Fruit fly (Drosophila melanogaster) whole organism, pupa: ENCODE data around the gene CG43345.

Experiments used
- CG10348 ChIP-seq: fragments of 200-800 bp; sonication (Bioruptor generic); IDR thresholded peaks from 2 replicates; pipeline ENCODE4 v1.3.6; 2022; ENCODE audit warnings: missing biosample characterization, missing genetic modification characterization
- CG12605 ChIP-seq: fragments of 200-800 bp; sonication (Bioruptor generic); IDR thresholded peaks from 2 replicates; pipeline ENCODE4 v1.3.6; 2022; ENCODE audit warnings: missing biosample characterization, missing genetic modification characterization
- CG13204 ChIP-seq: fragments of 200-800 bp; sonication (Bioruptor generic); optimal IDR thresholded peaks from 2 replicates; lab custom pipeline; 2018; ENCODE audit warnings: missing biosample characterization, mild to moderate bottlenecking, missing genetic modification characterization, moderate library complexity
- CG14655 ChIP-seq: fragments of 200-800 bp; sonication (Bioruptor generic); optimal IDR thresholded peaks from 3 replicates; lab custom pipeline; 2017; ENCODE audit warnings: mild to moderate bottlenecking, missing biosample characterization, missing genetic modification reagents, missing genetic modification characterization
- CG15710 ChIP-seq: fragments of 200-800 bp; sonication (Bioruptor generic); optimal IDR thresholded peaks from 2 replicates; lab custom pipeline; 2018; ENCODE audit warnings: missing biosample characterization, mild to moderate bottlenecking, missing genetic modification characterization, moderate library complexity
- CG17806 ChIP-seq: fragments of 200-800 bp; sonication (Bioruptor generic); optimal IDR thresholded peaks from 2 replicates; lab custom pipeline; 2018; ENCODE audit warnings: missing biosample characterization, mild to moderate bottlenecking, missing genetic modification characterization, moderate library complexity
- CG32121 ChIP-seq: fragments of 200-800 bp; sonication (Bioruptor generic); IDR thresholded peaks from 2 replicates; pipeline ENCODE4 v1.3.6; 2022; ENCODE audit warnings: missing biosample characterization, missing genetic modification characterization
- CG34367 ChIP-seq: fragments of 200-800 bp; sonication (Bioruptor generic); optimal IDR thresholded peaks from 2 replicates; lab custom pipeline; 2018; ENCODE audit warnings: missing biosample characterization, mild to moderate bottlenecking, missing genetic modification characterization
- CG4496 ChIP-seq: fragments of 200-800 bp; sonication (Bioruptor generic); IDR thresholded peaks from 3 replicates; pipeline ENCODE4 v1.3.6; 2022; ENCODE audit warnings: missing biosample characterization, missing genetic modification characterization
- CG8159 ChIP-seq: fragments of 200-800 bp; sonication (Bioruptor generic); optimal IDR thresholded peaks from 3 replicates; lab custom pipeline; 2018; ENCODE audit warnings: missing biosample characterization, mild to moderate bottlenecking, missing genetic modification characterization, moderate library complexity
- CG8301 ChIP-seq: fragments of 200-800 bp; sonication (Bioruptor generic); optimal IDR thresholded peaks from 2 replicates; lab custom pipeline; 2018; ENCODE audit warnings: missing biosample characterization, mild to moderate bottlenecking, missing genetic modification characterization
- CG9948 ChIP-seq: fragments of 200-800 bp; sonication (Bioruptor generic); optimal IDR thresholded peaks from 2 replicates; lab custom pipeline; 2018; ENCODE audit warnings: missing biosample characterization, mild to moderate bottlenecking, missing genetic modification characterization, moderate library complexity
- D1 ChIP-seq: fragments of 200-800 bp; sonication (Bioruptor generic); optimal IDR thresholded peaks from 2 replicates; lab custom pipeline; 2018; ENCODE audit warnings: missing biosample characterization, mild to moderate bottlenecking, missing genetic modification characterization, moderate library complexity
- EcR ChIP-seq: fragments of 200-800 bp; sonication (Bioruptor generic); optimal IDR thresholded peaks from 3 replicates; lab custom pipeline; 2019; ENCODE audit warnings: missing biosample characterization, missing genetic modification characterization, mild to moderate bottlenecking, moderate library complexity, missing genetic modification reagents
- Ets98B ChIP-seq: fragments of 200-800 bp; sonication (Bioruptor generic); IDR thresholded peaks from 2 replicates; pipeline ENCODE4 v1.3.6; 2022; ENCODE audit warnings: missing biosample characterization, missing genetic modification characterization
- Pif1A ChIP-seq: fragments of 200-800 bp; sonication (Bioruptor generic); optimal IDR thresholded peaks from 3 replicates; lab custom pipeline; 2016; ENCODE audit warnings: missing biosample characterization, missing genetic modification characterization
- Pif1B ChIP-seq: fragments of 200-800 bp; sonication (Bioruptor generic); optimal IDR thresholded peaks from 3 replicates; lab custom pipeline; 2016; ENCODE audit warnings: missing biosample characterization, missing genetic modification characterization
- Snoo ChIP-seq: fragments of 200-800 bp; sonication (Bioruptor generic); optimal IDR thresholded peaks from 3 replicates; lab custom pipeline; 2017; ENCODE audit warnings: missing biosample characterization, mild to moderate bottlenecking, missing genetic modification characterization, inconsistent platforms
- fd96Ca ChIP-seq: fragments of 200-800 bp; sonication (Bioruptor generic); IDR thresholded peaks from 3 replicates; pipeline ENCODE4 v1.3.6; 2022; ENCODE audit warnings: missing biosample characterization, missing genetic modification characterization
- gl ChIP-seq: fragments of 200-800 bp; sonication (Bioruptor generic); optimal IDR thresholded peaks from 2 replicates; lab custom pipeline; 2018; ENCODE audit warnings: missing biosample characterization, mild to moderate bottlenecking, missing genetic modification characterization
- rn ChIP-seq: fragments of 200-800 bp; sonication (Bioruptor generic); IDR thresholded peaks from 2 replicates; pipeline ENCODE4 v1.3.6; 2022; ENCODE audit warnings: missing biosample characterization, missing genetic modification characterization

Gene CG43345

dm6 chr2L:21198633-21199264 lies 30.4 kb upstream of the CG43345 start, which contains the start of gene Ret:
Gene Ret (minus strand): TSS chr2L:21198762.
- peak; percentile 52; the same call in 1 of the 3 replicates for TF ChIP-seq CG4496
- no peak for TF ChIP-seq EcR (GFP tag; lab: Kevin White, UChicago)
- TF ChIP-seq CG34367 (tag; lab: Kevin White, UChicago) = no peak

- TF ChIP-seq CG13204 (GFP tag; lab: Kevin White, UChicago) = no peak
- peak; percentile 40 for TF ChIP-seq CG9948 (tag; lab: Kevin White, UChicago)
- TF ChIP-seq rn = peak; percentile 55
- TF ChIP-seq CG17806 (tag; lab: Kevin White, UChicago) = peak; percentile 47
- no peak for TF ChIP-seq CG12605 (GFP tag; lab: Robert Waterston, UW)
- TF ChIP-seq Snoo (tag; lab: Kevin White, UChicago) = no peak
- peak; percentile 42; the same call in 1 of the 2 replicates for TF ChIP-seq Ets98B (GFP tag; lab: Robert Waterston, UW)
- peak; percentile 53 for TF ChIP-seq CG14655 (GFP tag; lab: Kevin White, UChicago)
- TF ChIP-seq EcR (GFP tag; lab: Kevin White, UChicago) = no peak
- no peak for TF ChIP-seq CG15710 (tag; lab: Kevin White, UChicago)
- no peak for TF ChIP-seq CG10348 (GFP tag; lab: Robert Waterston, UW)
- peak; percentile 45 for TF ChIP-seq CG8301
- TF ChIP-seq fd96Ca = no peak
- peak; percentile 60; the same call in 1 of the 3 replicates for TF ChIP-seq CG4496
- TF ChIP-seq CG34367 (tag; lab: Kevin White, UChicago) = no peak
- no peak for TF ChIP-seq gl (tag; lab: Kevin White, UChicago)
- no peak for TF ChIP-seq D1 (tag; lab: Kevin White, UChicago)
- peak; percentile 30 for TF ChIP-seq Pif1B (GFP tag; lab: Kevin White, UChicago)
- TF ChIP-seq CG32121 (GFP tag; lab: Robert Waterston, UW) = peak; percentile 52
- peak; percentile 18 for TF ChIP-seq Pif1A (GFP tag; lab: Kevin White, UChicago)
- TF ChIP-seq CG8159 = peak; percentile 26
Observed at dm6 chr2L:21197178-21197577, 28.8 kb upstream of the CG43345 start.

DNA sequence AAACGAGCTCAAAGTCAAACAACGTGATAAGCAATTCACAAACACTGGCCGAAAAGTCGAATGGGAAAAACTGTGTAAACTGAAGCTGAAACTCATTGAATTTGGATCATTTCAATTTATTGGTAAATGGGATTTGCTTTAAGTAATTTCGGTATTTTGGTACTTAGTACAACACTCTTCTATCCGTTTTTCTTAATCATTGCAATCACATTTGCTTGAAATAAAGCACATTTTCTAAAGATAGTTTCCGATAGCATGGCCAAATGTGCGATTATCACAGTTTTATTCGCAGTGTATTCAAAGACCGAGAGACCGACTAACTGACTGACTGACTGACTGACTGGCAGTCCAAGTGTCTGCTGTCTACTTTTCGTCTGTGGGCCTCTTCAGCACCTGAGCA lies 28.1 kb upstream of the CG43345 start:
- peak; percentile 47; the same call in 1 of the 2 replicates for TF ChIP-seq CG32121 (GFP tag; lab: Robert Waterston, UW)
- TF ChIP-seq EcR (GFP tag; lab: Kevin White, UChicago) = no peak
- TF ChIP-seq CG15710 (tag; lab: Kevin White, UChicago) = no peak
- no peak for TF ChIP-seq CG13204 (GFP tag; lab: Kevin White, UChicago)
- TF ChIP-seq CG4496 = 0 out of 3 replicates have a peak, but pooled peaks have one; percentile 23
- peak; percentile 45 for TF ChIP-seq CG8159
- no peak for TF ChIP-seq Ets98B (GFP tag; lab: Robert Waterston, UW)
- TF ChIP-seq gl (tag; lab: Kevin White, UChicago) = no peak
- peak; percentile 50 for TF ChIP-seq CG9948 (tag; lab: Kevin White, UChicago)
- peak; percentile 17 for TF ChIP-seq CG34367 (tag; lab: Kevin White, UChicago)
- peak; percentile 20 for TF ChIP-seq Pif1A (GFP tag; lab: Kevin White, UChicago)
- TF ChIP-seq Snoo (tag; lab: Kevin White, UChicago) = no peak
- peak; percentile 59 for TF ChIP-seq CG14655 (GFP tag; lab: Kevin White, UChicago)
- TF ChIP-seq CG17806 (tag; lab: Kevin White, UChicago) = peak; percentile 17
- TF ChIP-seq fd96Ca = 0 out of 3 replicates have a peak, but pooled peaks have one; percentile 20
- no peak for TF ChIP-seq CG10348 (GFP tag; lab: Robert Waterston, UW)
- no peak for TF ChIP-seq CG12605 (GFP tag; lab: Robert Waterston, UW)
- TF ChIP-seq rn = no peak
- TF ChIP-seq D1 (tag; lab: Kevin White, UChicago) = no peak
- no peak for TF ChIP-seq Pif1B (GFP tag; lab: Kevin White, UChicago)
- peak; percentile 58 for TF ChIP-seq CG8301
- TF ChIP-seq, all 21 proteins: peak for 10

- TF ChIP-seq CG8159 = no peak
- no peak for TF ChIP-seq D1 (tag; lab: Kevin White, UChicago)
- no peak for TF ChIP-seq Ets98B (GFP tag; lab: Robert Waterston, UW)
- no peak for TF ChIP-seq rn
- TF ChIP-seq Pif1A (GFP tag; lab: Kevin White, UChicago) = no peak
- no peak for TF ChIP-seq Pif1B (GFP tag; lab: Kevin White, UChicago)
- no peak for TF ChIP-seq gl (tag; lab: Kevin White, UChicago)
- no peak for TF ChIP-seq Snoo (tag; lab: Kevin White, UChicago)
- TF ChIP-seq fd96Ca = no peak
Observed at dm6 chr2L:21195331-21195730, 26.9 kb upstream of the CG43345 start.

dm6 chr2L:21189273-21189781 lies 20.9 kb upstream of the CG43345 start:
- TF ChIP-seq CG8159 (no peak), Ets98B (GFP tag; lab: Robert Waterston, UW) (no peak), Pif1A (GFP tag; lab: Kevin White, UChicago) (no peak)

- TF ChIP-seq Snoo (tag; lab: Kevin White, UChicago) = no peak
- no peak for TF ChIP-seq D1 (tag; lab: Kevin White, UChicago)
- no peak for TF ChIP-seq CG8159
- no peak for TF ChIP-seq Ets98B (GFP tag; lab: Robert Waterston, UW)
- TF ChIP-seq Pif1A (GFP tag; lab: Kevin White, UChicago) = no peak
- no peak for TF ChIP-seq Pif1B (GFP tag; lab: Kevin White, UChicago)
- TF ChIP-seq CG4496 = no peak
- no peak for TF ChIP-seq CG8301
- no peak for TF ChIP-seq CG12605 (GFP tag; lab: Robert Waterston, UW)
- no peak for TF ChIP-seq CG15710 (tag; lab: Kevin White, UChicago)
- no peak for TF ChIP-seq CG13204 (GFP tag; lab: Kevin White, UChicago)
- TF ChIP-seq rn = no peak
- no peak for TF ChIP-seq fd96Ca
- no peak for TF ChIP-seq CG34367 (tag; lab: Kevin White, UChicago)
- no peak for TF ChIP-seq CG14655 (GFP tag; lab: Kevin White, UChicago)
- TF ChIP-seq CG32121 (GFP tag; lab: Robert Waterston, UW) = no peak
- TF ChIP-seq EcR (GFP tag; lab: Kevin White, UChicago) = no peak
- TF ChIP-seq CG10348 (GFP tag; lab: Robert Waterston, UW) = no peak
- TF ChIP-seq gl (tag; lab: Kevin White, UChicago) = no peak
- no peak for TF ChIP-seq CG17806 (tag; lab: Kevin White, UChicago)
Observed at dm6 chr2L:21187753-21188152, 19.4 kb upstream of the CG43345 start.
